Fruit fly (Drosophila melanogaster) whole organism, adult: ENCODE data around the gene laf.

Source experiments
- CG11617 ChIP-seq: fragments of 200-800 bp; sonication (Bioruptor generic); optimal IDR thresholded peaks from 2 replicates; lab custom pipeline; 2017; ENCODE audit warnings: mild to moderate bottlenecking, missing biosample characterization, missing genetic modification reagents, missing genetic modification characterization
- CG1620 ChIP-seq: fragments of 200-800 bp; sonication (Bioruptor generic); optimal IDR thresholded peaks from 2 replicates; lab custom pipeline; 2016; ENCODE audit warnings: missing biosample characterization, missing genetic modification characterization
- CG5204 ChIP-seq: fragments of 200-800 bp; sonication (Bioruptor generic); optimal IDR thresholded peaks from 2 replicates; lab custom pipeline; 2016; ENCODE audit warnings: missing biosample characterization, missing genetic modification characterization
- CG7045 ChIP-seq: fragments of 200-800 bp; sonication (Bioruptor generic); optimal IDR thresholded peaks from 2 replicates; lab custom pipeline; 2017; ENCODE audit warnings: missing biosample characterization, mild to moderate bottlenecking, missing genetic modification characterization
- CG7101 ChIP-seq: fragments of 200-800 bp; sonication (Bioruptor generic); optimal IDR thresholded peaks from 2 replicates; lab custom pipeline; 2018; ENCODE audit warnings: missing biosample characterization, mild to moderate bottlenecking, missing genetic modification characterization, moderate library complexity
- Clk ChIP-seq: fragments of 200-800 bp; sonication (Bioruptor generic); optimal IDR thresholded peaks from 2 replicates; lab custom pipeline; 2017; ENCODE audit warnings: missing biosample characterization, missing genetic modification characterization
- Crg-1 ChIP-seq: fragments of 200-800 bp; sonication (Bioruptor generic); optimal IDR thresholded peaks from 2 replicates; lab custom pipeline; 2016; ENCODE audit warnings: missing biosample characterization, missing genetic modification characterization
- bab1 ChIP-seq: fragments of 200-800 bp; sonication (Bioruptor generic); optimal IDR thresholded peaks from 3 replicates; lab custom pipeline; 2019; ENCODE audit warnings: missing biosample characterization, mild to moderate bottlenecking, missing genetic modification characterization, moderate library complexity
- cic ChIP-seq: fragments of 200-800 bp; sonication (Bioruptor generic); optimal IDR thresholded peaks from 2 replicates; lab custom pipeline; 2017; ENCODE audit warnings: missing biosample characterization, mild to moderate bottlenecking, missing genetic modification characterization, moderate library complexity
- kay ChIP-seq: fragments of 200-800 bp; sonication (Bioruptor generic); peaks from one replicate; lab custom pipeline; 2016; ENCODE audit warnings: missing biosample characterization, missing genetic modification characterization, borderline replicate concordance
- ovo ChIP-seq: fragments of 200-800 bp; sonication (Bioruptor generic); optimal IDR thresholded peaks from 2 replicates; lab custom pipeline; 2016; ENCODE audit warnings: missing biosample characterization, missing genetic modification characterization
- pad ChIP-seq: fragments of 200-800 bp; sonication (Bioruptor generic); optimal IDR thresholded peaks from 3 replicates; lab custom pipeline; 2017; ENCODE audit warnings: missing biosample characterization, missing genetic modification characterization, mild to moderate bottlenecking, moderate library complexity, missing genetic modification reagents
- tj ChIP-seq: fragments of 200-800 bp; sonication (Bioruptor generic); optimal IDR thresholded peaks from 3 replicates; lab custom pipeline; 2017; ENCODE audit warnings: missing biosample characterization, mild to moderate bottlenecking, missing genetic modification characterization, moderate library complexity
- toe ChIP-seq: fragments of 200-800 bp; sonication (Bioruptor generic); optimal IDR thresholded peaks from 2 replicates; lab custom pipeline; 2016; ENCODE audit warnings: missing biosample characterization, missing genetic modification characterization

dm6 chr3R:4846787-4847186, 31.5 kb downstream of the laf start:
- TF ChIP-seq CG1620 (GFP tag; lab: Kevin White, UChicago), result no peak
- no peak for TF ChIP-seq ovo
- TF ChIP-seq toe, result no peak
- TF ChIP-seq cic (GFP tag; lab: Kevin White, UChicago), result no peak
- TF ChIP-seq tj, result no peak
- no peak for TF ChIP-seq kay
- no peak for TF ChIP-seq bab1 (GFP tag; lab: Kevin White, UChicago)
- no peak for TF ChIP-seq CG7045 (GFP tag; lab: Kevin White, UChicago)
- no peak for TF ChIP-seq CG5204 (GFP tag; lab: Kevin White, UChicago)
- no peak for TF ChIP-seq pad
- no peak for TF ChIP-seq Clk (GFP tag; lab: Kevin White, UChicago)
- TF ChIP-seq Crg-1 (GFP tag; lab: Kevin White, UChicago), result no peak
- no peak for TF ChIP-seq CG7101
- TF ChIP-seq CG11617 (GFP tag; lab: Kevin White, UChicago), result no peak
